Worm (Caenorhabditis elegans): Measurements from ENCODE around the gene AH9.1.

The AH9.1 gene

DNA sequence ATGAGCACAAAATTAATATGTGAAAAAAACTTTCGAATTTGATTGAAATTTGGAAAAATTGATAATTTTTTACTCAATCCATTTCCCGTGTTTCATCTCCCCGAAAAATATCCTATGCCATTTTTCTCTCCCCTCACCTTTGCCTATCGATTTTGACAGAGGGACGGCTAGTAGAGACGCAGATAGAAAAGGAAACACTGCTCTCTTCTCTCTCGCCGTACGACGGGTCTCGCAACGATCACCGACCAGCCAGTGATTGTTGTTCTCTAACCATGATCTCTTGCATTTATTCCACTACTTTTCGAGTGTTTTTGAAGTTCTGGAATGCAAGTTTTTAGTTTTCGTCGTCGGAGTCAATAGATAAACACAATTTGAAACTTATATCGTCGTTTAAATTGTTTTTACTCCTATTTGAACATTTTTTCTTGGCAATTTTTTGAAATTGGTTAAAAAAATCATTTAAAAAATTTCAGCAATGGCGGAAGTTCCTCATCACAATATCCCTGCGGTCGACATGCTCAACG is 9.3 kb downstream of the AH9.1 start, which contains the start of gene vha-15 (continued):
- TF ChIP-seq ztf-11 (tag; optimal IDR thresholded peaks at IDR 0.05): no peak
- TF ChIP-seq dmd-6 (GFP tag; IDR thresholded peaks at IDR 0.05): peak; percentile 66
- peak; percentile 80 for TF ChIP-seq dve-1 (tag; optimal IDR thresholded peaks at IDR 0.05; ENCODE audit: insufficient read depth)
- TF ChIP-seq nhr-48 (tag; optimal IDR thresholded peaks at IDR 0.05): no peak
- peak; percentile 58 for TF ChIP-seq dpl-1 (GFP tag; optimal IDR thresholded peaks at IDR 0.05)
- TF ChIP-seq egl-43 (GFP tag; IDR thresholded peaks at IDR 0.05): no peak
- peak; percentile 69 for TF ChIP-seq ctbp-1 (GFP tag; IDR thresholded peaks at IDR 0.05)
- no peak for TF ChIP-seq nhr-10 (tag; optimal IDR thresholded peaks at IDR 0.05)
- TF ChIP-seq nhr-25 (tag; optimal IDR thresholded peaks at IDR 0.05; ENCODE audit: borderline replicate concordance, insufficient read depth): peak; percentile 13
- TF ChIP-seq duxl-1 (tag; optimal IDR thresholded peaks at IDR 0.05; ENCODE audit: poor library complexity): peak; percentile 51
- no peak for TF ChIP-seq zip-11 (GFP tag; IDR thresholded peaks at IDR 0.05)
- TF ChIP-seq nhr-41 (GFP tag; IDR thresholded peaks at IDR 0.05): no peak
- peak in 1 of 2 experiments; percentile 41 for TF ChIP-seq hif-1 (tag; optimal IDR thresholded peaks at IDR 0.05)
- peak; percentile 72 for TF ChIP-seq fkh-10 (GFP tag; optimal IDR thresholded peaks at IDR 0.05)
- TF ChIP-seq lin-13 (GFP tag; optimal IDR thresholded peaks at IDR 0.05): peak; percentile 79
- peak in 1 of 2 experiments; percentile 81 for TF ChIP-seq unc-62 (GFP tag; optimal IDR thresholded peaks at IDR 0.05 in 1 of 2)
- TF ChIP-seq unc-62 (tag; optimal IDR thresholded peaks at IDR 0.05): no peak
- TF ChIP-seq ceh-20 (GFP tag; IDR thresholded peaks at IDR 0.05): no peak
- peak; percentile 81 for TF ChIP-seq hlh-11 (tag; optimal IDR thresholded peaks at IDR 0.05)
- TF ChIP-seq F37D6.2 (tag; optimal IDR thresholded peaks at IDR 0.05): no peak
- no peak for TF ChIP-seq ztf-7 (tag; optimal IDR thresholded peaks at IDR 0.05)
- no peak for TF ChIP-seq spr-3 (GFP tag; optimal IDR thresholded peaks at IDR 0.05)
- no peak for TF ChIP-seq R02D3.7 (tag; optimal IDR thresholded peaks at IDR 0.05)
- no peak for TF ChIP-seq skn-1 (tag; optimal IDR thresholded peaks at IDR 0.05)
- TF ChIP-seq D1046.2 (GFP tag; IDR thresholded peaks at IDR 0.05): no peak
- TF ChIP-seq sdz-12 (GFP tag; optimal IDR thresholded peaks at IDR 0.05): no peak
- peak; percentile 82 for TF ChIP-seq rbr-2 (tag; optimal IDR thresholded peaks at IDR 0.05)
- TF ChIP-seq dmd-8 (GFP tag; IDR thresholded peaks at IDR 0.05): no peak
- TF ChIP-seq lin-29 (GFP tag; IDR thresholded peaks at IDR 0.05): no peak
- TF ChIP-seq tra-1 (GFP tag; IDR thresholded peaks at IDR 0.05): no peak
- TF ChIP-seq ceh-82 (tag; optimal IDR thresholded peaks at IDR 0.05): no peak
- peak; percentile 26 for TF ChIP-seq nhr-237 (tag; optimal IDR thresholded peaks at IDR 0.05)
- TF ChIP-seq zfp-2 (tag; optimal IDR thresholded peaks at IDR 0.05): peak; percentile 4
- TF ChIP-seq snpc-1.2 (GFP tag; IDR thresholded peaks at IDR 0.05): no peak
- TF ChIP-seq pqm-1 (tag; optimal IDR thresholded peaks at IDR 0.05): peak; percentile 60
- TF ChIP-seq nhr-42 (GFP tag; IDR thresholded peaks at IDR 0.05): no peak

DNA sequence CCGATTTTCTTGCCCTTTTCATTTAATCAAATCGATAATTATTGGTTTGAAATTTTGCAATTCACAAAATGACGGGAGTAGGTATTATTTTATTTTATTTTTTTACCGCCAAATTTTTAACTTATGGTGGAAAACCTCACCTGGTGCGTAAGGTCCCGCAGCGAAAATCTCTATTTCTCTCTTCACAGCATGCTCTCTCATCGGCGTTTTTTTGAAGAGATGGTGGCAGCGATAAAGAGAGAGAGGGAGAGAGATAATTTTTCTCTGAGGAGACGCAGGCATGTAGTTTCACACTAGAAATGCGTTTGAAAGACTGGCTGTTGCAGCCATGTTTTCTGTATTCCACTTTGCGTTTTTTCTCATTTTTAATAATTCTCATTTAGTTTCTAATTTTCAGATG is 12.9 kb downstream of the AH9.1 start, which contains the start of gene T14F9.2:
Gene T14F9.2, plus strand, starts transcription at position 396 of the 400 bp plus-strand sequence.
- TF ChIP-seq nhr-48 (tag; optimal IDR thresholded peaks at IDR 0.05): no peak
- no peak for TF ChIP-seq spr-3 (GFP tag; optimal IDR thresholded peaks at IDR 0.05)
- TF ChIP-seq mep-1 (tag; optimal IDR thresholded peaks at IDR 0.05): peak; percentile 64
- no peak for TF ChIP-seq madf-9 (GFP tag; conservative IDR thresholded peaks at IDR 0.05)
- TF ChIP-seq hlh-11 (tag; optimal IDR thresholded peaks at IDR 0.05): peak; percentile 56
- no peak for TF ChIP-seq saeg-2 (GFP tag; IDR thresholded peaks at IDR 0.05)
- TF ChIP-seq daf-16 (GFP tag; optimal IDR thresholded peaks at IDR 0.05): no peak
- peak; percentile 52 for TF ChIP-seq daf-16 (tag; optimal IDR thresholded peaks at IDR 0.05)
- peak; percentile 33 for TF ChIP-seq dpl-1 (GFP tag; optimal IDR thresholded peaks at IDR 0.05)
- TF ChIP-seq duxl-1 (tag; optimal IDR thresholded peaks at IDR 0.05; ENCODE audit: poor library complexity): no peak
- TF ChIP-seq unc-62 (GFP tag; optimal IDR thresholded peaks at IDR 0.05 in 1 of 2): no peak
- no peak for TF ChIP-seq unc-62 (tag; optimal IDR thresholded peaks at IDR 0.05)
- no peak for TF ChIP-seq ceh-82 (tag; optimal IDR thresholded peaks at IDR 0.05)
- peak in 1 of 2 experiments; percentile 79 for TF ChIP-seq lsy-2 (tag; optimal IDR thresholded peaks at IDR 0.05)
- TF ChIP-seq rbr-2 (tag; optimal IDR thresholded peaks at IDR 0.05): peak; percentile 32
- 0 out of 2 replicates have a peak, but pooled peaks have one; percentile 9 for TF ChIP-seq dmd-6 (GFP tag; IDR thresholded peaks at IDR 0.05)
- peak; percentile 10 for TF ChIP-seq nhr-28 (tag; optimal IDR thresholded peaks at IDR 0.05)
- TF ChIP-seq tag-97 (GFP tag; IDR thresholded peaks at IDR 0.05): no peak
- TF ChIP-seq dmd-8 (GFP tag; IDR thresholded peaks at IDR 0.05): no peak
- TF ChIP-seq aly-2 (tag; optimal IDR thresholded peaks at IDR 0.05): no peak
- TF ChIP-seq dve-1 (tag; optimal IDR thresholded peaks at IDR 0.05; ENCODE audit: insufficient read depth): peak; percentile 72
- peak; percentile 57 for TF ChIP-seq mes-2 (tag; optimal IDR thresholded peaks at IDR 0.05; ENCODE audit: poor library complexity, severe bottlenecking)
- TF ChIP-seq hlh-30 (tag; optimal IDR thresholded peaks at IDR 0.05; ENCODE audit: insufficient read depth): peak; percentile 77
- TF ChIP-seq Y5F2A.4 (GFP tag; optimal IDR thresholded peaks at IDR 0.05): no peak
- no peak for TF ChIP-seq ces-1 (GFP tag; optimal IDR thresholded peaks at IDR 0.05)
